Worm (Caenorhabditis elegans): ENCODE measurements around the gene aat-3.

DNA sequence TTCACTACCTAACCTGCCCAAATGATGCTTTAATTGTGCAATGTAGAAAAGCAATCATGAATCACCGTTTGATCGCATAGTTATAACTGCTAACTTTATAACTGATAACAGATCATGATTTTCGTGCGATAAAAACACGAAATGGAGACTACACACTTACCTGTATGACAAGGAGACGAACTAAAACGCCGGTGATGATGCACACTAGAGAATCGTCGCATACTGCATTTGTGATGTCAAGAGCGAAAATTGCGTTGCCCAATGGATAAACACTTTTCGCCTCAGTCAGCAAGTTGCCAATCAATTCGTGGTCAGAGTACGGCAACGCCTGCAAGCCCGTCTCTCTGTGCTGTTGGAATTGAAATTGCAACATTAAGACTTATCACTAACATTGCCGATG lies 17.0 kb downstream of the aat-3 start:
- TF ChIP-seq zfh-2 (GFP tag; conservative IDR thresholded peaks at IDR 0.05) (no peak), mes-4 (tag; optimal IDR thresholded peaks at IDR 0.05) (no peak), ceh-27 (GFP tag; optimal IDR thresholded peaks at IDR 0.05) (no peak), unc-130 (GFP tag; optimal IDR thresholded peaks at IDR 0.05) (no peak), pha-4 (tag; optimal IDR thresholded peaks at IDR 0.05) (no peak), snpc-4 (GFP tag; optimal IDR thresholded peaks at IDR 0.05) (no peak), snpc-4 (tag; optimal IDR thresholded peaks at IDR 0.05) (no peak), nhr-120 (GFP tag; IDR thresholded peaks at IDR 0.05) (no peak), mcd-1 (GFP tag; IDR thresholded peaks at IDR 0.05) (no peak)
